Worm (Caenorhabditis elegans) whole organism, L2 larva: ENCODE results near the gene hse-5.

Experiments
- C34F6.9 ChIP-seq: fragments of 150-350 bp; optimal IDR thresholded peaks from 2 replicates; lab custom pipeline; 2014; ENCODE audit warnings: missing biosample characterization, missing genetic modification characterization
- F13H6.1 ChIP-seq: sonication (generic microtip); optimal IDR thresholded peaks from 2 replicates; lab custom pipeline; 2016; ENCODE audit warnings: missing genetic modification characterization, missing compliant biosample characterization
- R02D3.7 ChIP-seq: fragments of 150-350 bp; optimal IDR thresholded peaks from 2 replicates; lab custom pipeline; 2014; ENCODE audit warnings: missing biosample characterization, missing genetic modification characterization
- ZK546.5 ChIP-seq: sonication (generic microtip); optimal IDR thresholded peaks from 2 replicates; lab custom pipeline; 2017; ENCODE audit warnings: missing biosample characterization, missing genetic modification characterization
- alr-1 ChIP-seq: fragments of 150-350 bp; optimal IDR thresholded peaks from 2 replicates; lab custom pipeline; 2014; ENCODE audit warnings: missing biosample characterization, missing genetic modification characterization
- aly-2 ChIP-seq: fragments of 150-350 bp; optimal IDR thresholded peaks from 2 replicates; lab custom pipeline; 2014; ENCODE audit warnings: missing biosample characterization, missing genetic modification characterization
- blmp-1 ChIP-seq: sonication (generic microtip); optimal IDR thresholded peaks from 2 replicates; lab custom pipeline; 2017; ENCODE audit warnings: missing genetic modification characterization, mild to moderate bottlenecking, missing compliant biosample characterization, antibody characterized with exemption, moderate library complexity; ENCODE audit not compliant: insufficient read depth
- ceh-82 ChIP-seq: fragments of 150-350 bp; optimal IDR thresholded peaks from 2 replicates; lab custom pipeline; 2014; ENCODE audit warnings: missing biosample characterization, missing genetic modification characterization
- crh-2 ChIP-seq: sonication (generic microtip); optimal IDR thresholded peaks from 2 replicates; lab custom pipeline; 2017; ENCODE audit warnings: missing biosample characterization, missing genetic modification characterization
- dmd-4 ChIP-seq: sonication (generic microtip); optimal IDR thresholded peaks from 2 replicates; lab custom pipeline; 2017; ENCODE audit warnings: missing biosample characterization, missing genetic modification characterization
- egl-27 ChIP-seq: sonication (generic microtip); optimal IDR thresholded peaks from 3 replicates; lab custom pipeline; 2017; ENCODE audit warnings: missing biosample characterization, missing genetic modification reagents, missing genetic modification characterization
- elt-1 ChIP-seq: fragments of 150-350 bp; optimal IDR thresholded peaks from 2 replicates; lab custom pipeline; 2014; ENCODE audit warnings: missing biosample characterization, missing genetic modification characterization
- elt-3 ChIP-seq: sonication (generic microtip); optimal IDR thresholded peaks from 2 replicates; lab custom pipeline; 2017; ENCODE audit warnings: missing biosample characterization, missing genetic modification characterization
- fos-1 ChIP-seq: fragments of 150-350 bp; optimal IDR thresholded peaks from 2 replicates; lab custom pipeline; 2014; ENCODE audit warnings: missing biosample characterization, missing genetic modification characterization
- lin-11 ChIP-seq: fragments of 150-350 bp; sonication (generic microtip); optimal IDR thresholded peaks from 2 replicates; lab custom pipeline; 2014; ENCODE audit warnings: missing biosample characterization, missing genetic modification characterization, inconsistent platforms, mixed read lengths
- lin-13 ChIP-seq: fragments of 150-350 bp; optimal IDR thresholded peaks from 2 replicates; lab custom pipeline; 2014; ENCODE audit warnings: missing biosample characterization, missing genetic modification reagents, missing genetic modification characterization
- lin-39 ChIP-seq: fragments of 150-350 bp; optimal IDR thresholded peaks from 2 replicates; lab custom pipeline; 2014; ENCODE audit warnings: missing biosample characterization, missing genetic modification reagents, missing genetic modification characterization
- lsy-2 ChIP-seq, 2 experiments: fragments of 150-350 bp in 1 of 2; sonication (generic microtip) in 1 of 2; optimal IDR thresholded peaks; 2 replicates each; lab custom pipeline; 2014 to 2017; ENCODE audit warnings: missing biosample characterization in 2 of 2, missing genetic modification characterization in 2 of 2
- mab-5 ChIP-seq: fragments of 150-350 bp; optimal IDR thresholded peaks from 2 replicates; lab custom pipeline; 2014; ENCODE audit warnings: missing biosample characterization, missing genetic modification characterization
- nhr-10 ChIP-seq: sonication (generic microtip); optimal IDR thresholded peaks from 2 replicates; lab custom pipeline; 2017; ENCODE audit warnings: missing biosample characterization, missing genetic modification characterization
- nhr-12 ChIP-seq: fragments of 150-350 bp; optimal IDR thresholded peaks from 2 replicates; lab custom pipeline; 2014; ENCODE audit warnings: missing biosample characterization, missing genetic modification characterization
- nhr-129 ChIP-seq: fragments of 150-350 bp; optimal IDR thresholded peaks from 2 replicates; lab custom pipeline; 2014; ENCODE audit warnings: missing biosample characterization, missing genetic modification characterization
- nhr-21 ChIP-seq: fragments of 150-350 bp; optimal IDR thresholded peaks from 2 replicates; lab custom pipeline; 2014; ENCODE audit warnings: missing biosample characterization, missing genetic modification characterization
- nhr-6 ChIP-seq: fragments of 150-350 bp; optimal IDR thresholded peaks from 2 replicates; lab custom pipeline; 2014; ENCODE audit warnings: missing biosample characterization, missing genetic modification characterization
- nhr-77 ChIP-seq: fragments of 150-350 bp; optimal IDR thresholded peaks from 2 replicates; lab custom pipeline; 2014; ENCODE audit warnings: missing biosample characterization, missing genetic modification characterization
- sem-4 ChIP-seq: fragments of 150-350 bp; optimal IDR thresholded peaks from 2 replicates; lab custom pipeline; 2014; ENCODE audit warnings: missing biosample characterization, missing genetic modification reagents, missing genetic modification characterization
- skn-1 ChIP-seq: sonication (generic microtip); optimal IDR thresholded peaks from 2 replicates; lab custom pipeline; 2017; ENCODE audit warnings: missing biosample characterization, missing genetic modification characterization
- sma-3 ChIP-seq: sonication (generic microtip); optimal IDR thresholded peaks from 2 replicates; lab custom pipeline; 2016; ENCODE audit warnings: missing genetic modification reagents, missing genetic modification characterization, missing compliant biosample characterization
- sma-9 ChIP-seq, 2 experiments: fragments of 150-350 bp in 1 of 2; sonication (generic microtip) in 1 of 2; optimal IDR thresholded peaks; 2 replicates each; lab custom pipeline; 2014 to 2016; ENCODE audit warnings: missing genetic modification characterization in 2 of 2, mild to moderate bottlenecking in 1 of 2, missing biosample characterization in 1 of 2, missing compliant biosample characterization in 1 of 2, missing genetic modification reagents in 1 of 2, moderate library complexity in 1 of 2
- unc-55 ChIP-seq: fragments of 150-350 bp; sonication (generic microtip); optimal IDR thresholded peaks from 3 replicates; lab custom pipeline; 2014; ENCODE audit warnings: missing biosample characterization, missing genetic modification reagents, missing genetic modification characterization
- unc-62 ChIP-seq: fragments of 150-350 bp; optimal IDR thresholded peaks from 2 replicates; lab custom pipeline; 2014; ENCODE audit warnings: missing biosample characterization, missing genetic modification reagents, missing genetic modification characterization
- zag-1 ChIP-seq: fragments of 150-350 bp; optimal IDR thresholded peaks from 2 replicates; lab custom pipeline; 2014; ENCODE audit warnings: missing biosample characterization, missing genetic modification characterization
- ztf-11 ChIP-seq: sonication (generic microtip); optimal IDR thresholded peaks from 2 replicates; lab custom pipeline; 2017; ENCODE audit warnings: missing biosample characterization, missing genetic modification characterization
- ztf-4 ChIP-seq: fragments of 150-350 bp; optimal IDR thresholded peaks from 2 replicates; lab custom pipeline; 2014; ENCODE audit warnings: missing biosample characterization, missing genetic modification characterization

hse-5 gene

DNA sequence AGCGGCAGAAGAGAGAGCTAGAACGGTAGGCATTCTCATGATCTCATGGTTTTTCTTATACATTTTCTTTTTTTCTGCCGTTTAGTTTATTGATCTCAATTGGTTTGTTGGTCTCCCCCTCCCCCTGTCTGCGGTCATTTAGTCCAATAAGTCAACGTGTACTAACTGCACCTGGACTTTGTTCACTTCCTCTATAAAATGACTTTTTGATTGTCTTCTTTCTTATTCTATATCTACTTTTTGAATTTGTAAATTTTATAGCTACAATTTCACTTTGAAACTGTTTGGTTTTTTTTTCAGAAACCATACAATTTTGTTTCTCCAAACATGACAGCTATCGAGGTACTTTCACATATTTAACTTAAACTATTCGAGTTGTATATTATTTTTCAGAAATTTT lies 22.5 kb downstream of the hse-5 start, which contains the start of gene ckb-2:
TSS of gene ckb-2 (plus strand) at position 301 of the 400 bp plus-strand sequence.
- no peak for TF ChIP-seq unc-62 (GFP tag; lab: Kevin White, UChicago)
- no peak for TF ChIP-seq R02D3.7
- no peak for TF ChIP-seq nhr-10 (tag; lab: Kevin White, UChicago)
- TF ChIP-seq ztf-4 (tag; lab: Kevin White, UChicago): no peak
- TF ChIP-seq nhr-77: no peak
- no peak for TF ChIP-seq nhr-6 (tag; lab: Kevin White, UChicago)
- no peak for TF ChIP-seq skn-1
- no peak for TF ChIP-seq sma-9 (GFP tag; optimal IDR thresholded peaks at IDR 0.05; lab: Kevin White, UChicago)
- no peak for TF ChIP-seq sma-9 (tag; optimal IDR thresholded peaks at IDR 0.05; lab: Kevin White, UChicago)
- no peak for TF ChIP-seq fos-1 (tag; lab: Kevin White, UChicago)
- TF ChIP-seq alr-1 (tag; lab: Kevin White, UChicago): no peak
- TF ChIP-seq C34F6.9 (tag; lab: Kevin White, UChicago): no peak
- TF ChIP-seq mab-5 (tag; lab: Kevin White, UChicago): no peak
- TF ChIP-seq F13H6.1: no peak
- no peak for TF ChIP-seq nhr-12 (tag; lab: Kevin White, UChicago)
- no peak for TF ChIP-seq egl-27 (tag; lab: Kevin White, UChicago)
- TF ChIP-seq sem-4: no peak

DNA sequence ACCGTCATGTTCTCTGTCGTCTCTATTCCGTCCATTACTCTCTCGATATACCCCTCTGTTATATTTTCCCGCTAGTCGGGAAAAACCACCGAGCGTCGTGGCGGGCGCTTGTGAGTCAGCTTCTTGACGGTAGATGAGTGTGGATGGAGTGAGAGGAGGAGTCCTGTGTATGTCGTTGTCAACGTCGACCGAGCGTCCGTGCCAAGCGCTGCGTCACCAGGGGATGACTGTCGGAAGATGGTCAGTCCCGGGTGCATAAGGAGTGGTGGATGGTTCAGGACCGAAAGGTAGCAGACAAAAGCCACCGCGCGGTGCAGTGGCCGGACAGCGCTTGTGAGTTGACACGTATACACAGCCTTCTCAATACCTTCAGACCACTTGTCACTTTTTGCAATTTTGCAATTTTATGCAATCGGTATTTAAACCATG lies 24.3 kb downstream of the hse-5 start:
- TF ChIP-seq sma-3 (GFP tag; lab: Kevin White, UChicago) (peak; percentile 45), fos-1 (tag; lab: Kevin White, UChicago) (peak; percentile 64), nhr-21 (peak; percentile 39), unc-55 (GFP tag; lab: Kevin White, UChicago) (peak; percentile 14), C34F6.9 (tag; lab: Kevin White, UChicago) (peak; percentile 15), F13H6.1 (peak; percentile 30), crh-2 (tag; lab: Kevin White, UChicago) (peak; percentile 43), nhr-129 (tag; lab: Kevin White, UChicago) (peak; percentile 63)

DNA sequence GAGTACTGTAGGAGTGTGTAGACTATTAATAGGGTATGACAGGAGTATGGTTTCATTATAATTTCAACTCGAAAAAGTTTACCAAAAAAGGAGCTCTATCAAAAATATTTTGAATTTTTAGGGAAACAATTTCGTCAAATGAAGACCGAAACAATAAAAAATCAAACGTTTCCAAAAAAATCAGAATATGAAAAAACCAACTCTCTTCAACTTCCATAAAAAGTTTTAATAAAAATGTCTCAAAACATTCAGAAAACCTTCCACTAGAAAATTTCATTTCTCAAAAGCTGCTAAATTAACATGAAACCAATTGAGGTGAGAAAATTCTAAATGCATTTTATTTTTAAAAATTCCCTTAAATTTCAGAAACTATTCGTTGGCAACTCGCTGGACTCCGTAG lies 25.5 kb downstream of the hse-5 start, which contains the start of gene ckb-3:
TSS of gene ckb-3 (plus strand) at position 301 of the 400 bp plus-strand sequence.
- TF ChIP-seq dmd-4 (tag; lab: Kevin White, UChicago) (no peak), lsy-2 (tag; optimal IDR thresholded peaks at IDR 0.05; lab: Kevin White, UChicago) (no peak), nhr-77 (no peak), zag-1 (tag; lab: Kevin White, UChicago) (no peak), sma-9 (GFP tag; optimal IDR thresholded peaks at IDR 0.05; lab: Kevin White, UChicago) (no peak), sma-9 (tag; optimal IDR thresholded peaks at IDR 0.05; lab: Kevin White, UChicago) (no peak), skn-1 (no peak), blmp-1 (tag; lab: Kevin White, UChicago) (no peak), sem-4 (no peak), ZK546.5 (tag; lab: Kevin White, UChicago) (no peak), crh-2 (tag; lab: Kevin White, UChicago) (no peak), unc-55 (GFP tag; lab: Kevin White, UChicago) (no peak), elt-3 (tag; lab: Kevin White, UChicago) (no peak), nhr-12 (tag; lab: Kevin White, UChicago) (no peak), ztf-11 (tag; lab: Kevin White, UChicago) (no peak), nhr-21 (no peak), aly-2 (tag; lab: Kevin White, UChicago) (no peak), lin-11 (tag; lab: Kevin White, UChicago) (no peak), mab-5 (tag; lab: Kevin White, UChicago) (no peak), ceh-82 (tag; lab: Kevin White, UChicago) (no peak), sma-3 (GFP tag; lab: Kevin White, UChicago) (no peak)

DNA sequence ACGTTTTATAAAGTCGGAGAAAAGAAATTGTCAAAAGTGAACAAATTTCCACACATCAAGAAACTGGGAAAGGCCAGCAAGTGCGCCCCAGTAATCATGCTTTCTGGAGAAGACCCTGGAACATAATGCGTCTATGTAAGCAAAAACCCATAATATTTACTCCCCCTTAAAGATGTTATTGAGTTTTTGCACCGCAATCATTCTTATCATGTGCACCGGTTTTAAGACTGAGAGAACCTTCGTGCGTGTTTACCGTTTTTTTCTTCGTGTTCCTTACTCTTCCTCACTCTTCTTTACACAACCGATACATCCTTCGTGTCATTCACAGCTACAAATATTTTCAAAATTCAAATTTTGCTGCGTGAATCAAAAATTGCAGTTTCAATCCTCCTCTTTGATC lies 27.8 kb downstream of the hse-5 start:
- TF ChIP-seq C34F6.9 (tag; lab: Kevin White, UChicago): no peak
- TF ChIP-seq elt-1 (tag; lab: Kevin White, UChicago): no peak
- TF ChIP-seq lin-13 (GFP tag; lab: Kevin White, UChicago): no peak
- TF ChIP-seq sma-9 (GFP tag; optimal IDR thresholded peaks at IDR 0.05; lab: Kevin White, UChicago): no peak
- TF ChIP-seq sma-9 (tag; optimal IDR thresholded peaks at IDR 0.05; lab: Kevin White, UChicago): no peak
- TF ChIP-seq lin-39 (tag; lab: Kevin White, UChicago): no peak
- no peak for TF ChIP-seq nhr-12 (tag; lab: Kevin White, UChicago)
- TF ChIP-seq, all 48 proteins: peak for 0
